Worm (Caenorhabditis elegans): ENCODE data around the gene D1025.10.

Gene D1025.10

DNA sequence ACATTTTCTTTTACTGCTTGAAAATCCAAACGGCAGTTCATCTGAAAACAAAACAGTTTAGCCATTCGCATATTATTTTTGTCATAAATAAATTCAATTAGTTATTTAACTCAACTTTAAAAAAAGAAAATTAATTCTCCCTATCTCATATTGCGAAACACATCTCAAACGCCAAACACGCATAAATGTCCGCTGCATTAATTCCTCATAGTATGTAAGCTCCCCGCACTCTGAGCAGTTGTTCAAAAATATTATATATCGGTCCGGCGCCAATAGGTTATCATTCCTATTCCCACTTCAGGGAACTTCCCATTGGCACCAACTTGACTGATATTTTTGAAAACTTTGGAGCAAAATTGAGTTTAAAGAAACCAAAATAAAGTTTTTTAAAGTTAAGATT lies 38.5 kb upstream of the D1025.10 start (continued):
- TF ChIP-seq ets-5 (GFP tag; IDR thresholded peaks at IDR 0.05) (no peak), lin-39 (tag; optimal IDR thresholded peaks at IDR 0.05) (no peak), ceh-63 (GFP tag; optimal IDR thresholded peaks at IDR 0.05) (no peak), xbp-1 (tag; optimal IDR thresholded peaks at IDR 0.05) (peak; percentile 27), unc-86 (tag; optimal IDR thresholded peaks at IDR 0.05) (peak; percentile 42), lir-3 (tag; optimal IDR thresholded peaks at IDR 0.05; ENCODE audit: poor library complexity) (peak; percentile 28), snu-23 (GFP tag; optimal IDR thresholded peaks at IDR 0.05) (peak; percentile 29), mab-9 (GFP tag; IDR thresholded peaks at IDR 0.05) (no peak), Y116A8C.19 (tag; optimal IDR thresholded peaks at IDR 0.05; ENCODE audit: borderline replicate concordance) (no peak), aly-2 (tag; optimal IDR thresholded peaks at IDR 0.05) (no peak), mep-1 (tag; optimal IDR thresholded peaks at IDR 0.05) (no peak), mdl-1 (tag; optimal IDR thresholded peaks at IDR 0.05) (no peak), sptf-1 (tag; optimal IDR thresholded peaks at IDR 0.05) (no peak), tlp-1 (tag; optimal IDR thresholded peaks at IDR 0.05) (no peak), zip-4 (GFP tag; optimal IDR thresholded peaks at IDR 0.05) (peak; percentile 72), egl-13 (tag; optimal IDR thresholded peaks at IDR 0.05) (peak; percentile 90), blmp-1 (tag; optimal IDR thresholded peaks at IDR 0.05) (no peak), nhr-76 (tag; optimal IDR thresholded peaks at IDR 0.05) (no peak), nhr-28 (tag; optimal IDR thresholded peaks at IDR 0.05) (no peak), efl-3 (GFP tag; optimal IDR thresholded peaks at IDR 0.05) (no peak), ceh-88 (GFP tag; IDR thresholded peaks at IDR 0.05) (no peak), ama-1 (optimal IDR thresholded peaks at IDR 0.05) (no peak), ceh-82 (tag; optimal IDR thresholded peaks at IDR 0.05) (peak; percentile 22 to 41 (median 34)), dsc-1 (tag; optimal IDR thresholded peaks at IDR 0.05) (peak; percentile 82), unc-62 (GFP tag; optimal IDR thresholded peaks at IDR 0.05) (no peak), nhr-47 (tag; optimal IDR thresholded peaks at IDR 0.05) (peak; percentile 76), grh-1 (GFP tag; IDR thresholded peaks at IDR 0.05) (no peak), swsn-7 (tag; optimal IDR thresholded peaks at IDR 0.05) (peak; percentile 67), nhr-20 (tag; optimal IDR thresholded peaks at IDR 0.05) (peak; percentile 26), nhr-71 (tag; optimal IDR thresholded peaks at IDR 0.05) (peak; percentile 62), nhr-77 (tag; optimal IDR thresholded peaks at IDR 0.05) (no peak)

ce11 chrX:14478743-14479428 lies 37.8 kb upstream of the D1025.10 start, which contains the start of gene M163.11:
TSS of gene M163.11 (plus strand) at chrX:14479378.
- TF ChIP-seq lsy-2 (tag; optimal IDR thresholded peaks at IDR 0.05) (no peak), efl-1 (optimal IDR thresholded peaks at IDR 0.05) (no peak), efl-1 (GFP tag; optimal IDR thresholded peaks at IDR 0.05 in 1 of 2) (no peak), nhr-20 (tag; optimal IDR thresholded peaks at IDR 0.05) (peak; percentile 55), blmp-1 (tag; optimal IDR thresholded peaks at IDR 0.05) (no peak), pag-3 (tag; optimal IDR thresholded peaks at IDR 0.05; ENCODE audit: borderline replicate concordance, insufficient read depth) (no peak), lin-14 (GFP tag; optimal IDR thresholded peaks at IDR 0.05) (peak; percentile 6), lin-35 (GFP tag; optimal IDR thresholded peaks at IDR 0.05) (peak in 1 of 2 experiments; percentile 40), ceh-88 (GFP tag; IDR thresholded peaks at IDR 0.05) (no peak), elt-3 (tag; optimal IDR thresholded peaks at IDR 0.05) (peak in 1 of 6 experiments; percentile 12), unc-86 (tag; optimal IDR thresholded peaks at IDR 0.05) (no peak), dpl-1 (GFP tag; optimal IDR thresholded peaks at IDR 0.05) (no peak), nhr-76 (tag; optimal IDR thresholded peaks at IDR 0.05) (no peak), dsc-1 (tag; optimal IDR thresholded peaks at IDR 0.05) (no peak), ceh-82 (tag; optimal IDR thresholded peaks at IDR 0.05) (no peak), isw-1 (GFP tag; IDR thresholded peaks at IDR 0.05) (no peak), hlh-4 (tag; optimal IDR thresholded peaks at IDR 0.05) (no peak), snpc-4 (tag; optimal IDR thresholded peaks at IDR 0.05) (peak; percentile 49), nhr-71 (tag; optimal IDR thresholded peaks at IDR 0.05) (peak; percentile 63), nhr-90 (tag; optimal IDR thresholded peaks at IDR 0.05; ENCODE audit: poor library complexity) (peak; percentile 54), fkh-4 (tag; optimal IDR thresholded peaks at IDR 0.05; ENCODE audit: borderline replicate concordance) (no peak), lin-39 (tag; optimal IDR thresholded peaks at IDR 0.05) (no peak), snu-23 (GFP tag; optimal IDR thresholded peaks at IDR 0.05) (peak; percentile 50), pax-3 (tag; optimal IDR thresholded peaks at IDR 0.05) (no peak), nhr-11 (tag; optimal IDR thresholded peaks at IDR 0.05) (no peak), nhr-237 (tag; optimal IDR thresholded peaks at IDR 0.05) (no peak), mep-1 (tag; optimal IDR thresholded peaks at IDR 0.05) (no peak), fkh-10 (GFP tag; optimal IDR thresholded peaks at IDR 0.05) (no peak), nhr-19 (GFP tag; conservative IDR thresholded peaks at IDR 0.05) (peak; percentile 58), nhr-12 (tag; optimal IDR thresholded peaks at IDR 0.05) (no peak)
